Fruit fly (Drosophila melanogaster): Measurements from ENCODE around the gene CG42304.

CG42304 gene

dm6 chr3L:2631406-2631805 is 20.5 kb upstream of the CG42304 start, which contains the start of the genes CG42245 and MEP-1 (continued):
- no peak for TF ChIP-seq bcd (GFP tag; optimal IDR thresholded peaks at IDR 0.05)
- TF ChIP-seq schlank (tag; optimal IDR thresholded peaks at IDR 0.05) = no peak
- TF ChIP-seq Dek (tag; optimal IDR thresholded peaks at IDR 0.05) = no peak
- TF ChIP-seq vnd (GFP tag; IDR thresholded peaks at IDR 0.05; ENCODE audit: partially characterized antibody) = peak; percentile 48; the same call in 1 of the 3 replicates
- peak; percentile 45 for TF ChIP-seq Meics (GFP tag; optimal IDR thresholded peaks at IDR 0.05)
- no peak for TF ChIP-seq sima (GFP tag; optimal IDR thresholded peaks at IDR 0.05)
- peak; percentile 65; the same call in 2 of the 3 replicates for TF ChIP-seq Opbp (GFP tag; IDR thresholded peaks at IDR 0.05; ENCODE audit: partially characterized antibody)
- TF ChIP-seq aop (GFP tag; IDR thresholded peaks at IDR 0.05) = no peak
- TF ChIP-seq Dref (GFP tag; IDR thresholded peaks at IDR 0.05) = peak; percentile 84
- TF ChIP-seq Blimp-1 (GFP tag; optimal IDR thresholded peaks at IDR 0.05) = peak; percentile 49
- 0 out of 2 replicates have a peak, but pooled peaks have one; percentile 13 for TF ChIP-seq Rx (GFP tag; IDR thresholded peaks at IDR 0.05)
- 0 out of 2 replicates have a peak, but pooled peaks have one; percentile 10 for TF ChIP-seq Adf1 (GFP tag; IDR thresholded peaks at IDR 0.05)
- TF ChIP-seq unpg (GFP tag; optimal IDR thresholded peaks at IDR 0.05) = peak; percentile 47
- TF ChIP-seq TFAM (GFP tag; optimal IDR thresholded peaks at IDR 0.05) = no peak
- no peak for TF ChIP-seq CG1024 (GFP tag; IDR thresholded peaks at IDR 0.05)
- peak; percentile 66 for TF ChIP-seq CG11504 (tag; optimal IDR thresholded peaks at IDR 0.05)
- TF ChIP-seq HLH54F (GFP tag; optimal IDR thresholded peaks at IDR 0.05) = peak; percentile 58
- TF ChIP-seq luna (GFP tag; optimal IDR thresholded peaks at IDR 0.05) = peak; percentile 7
- TF ChIP-seq slbo (GFP tag; IDR thresholded peaks at IDR 0.05) = no peak; the same call in 1 of the 2 replicates
- no peak for TF ChIP-seq Poxn (GFP tag; IDR thresholded peaks at IDR 0.05)
- no peak for TF ChIP-seq gsb (GFP tag; IDR thresholded peaks at IDR 0.05)
- TF ChIP-seq CG1602 (GFP tag; optimal IDR thresholded peaks at IDR 0.05) = peak; percentile 26
- TF ChIP-seq inv (GFP tag; IDR thresholded peaks at IDR 0.05; ENCODE audit: partially characterized antibody) = peak; percentile 43; the same call in 1 of the 2 replicates
- TF ChIP-seq Hsf (GFP tag; optimal IDR thresholded peaks at IDR 0.05) = peak; percentile 63
- no peak for TF ChIP-seq CG14014 (GFP tag; IDR thresholded peaks at IDR 0.05)
- TF ChIP-seq CG43689 (GFP tag; IDR thresholded peaks at IDR 0.05) = no peak
- TF ChIP-seq Oli (tag; optimal IDR thresholded peaks at IDR 0.05) = peak; percentile 43
- TF ChIP-seq CG12942 (GFP tag; optimal IDR thresholded peaks at IDR 0.05) = peak; percentile 57
- no peak for TF ChIP-seq CG10959 (GFP tag; IDR thresholded peaks at IDR 0.05)
- TF ChIP-seq twi (tag; optimal IDR thresholded peaks at IDR 0.05) = peak; percentile 58
- no peak for TF ChIP-seq Nf-YB (GFP tag; optimal IDR thresholded peaks at IDR 0.05)
- peak; percentile 3 for TF ChIP-seq dmrt99B (tag; optimal IDR thresholded peaks at IDR 0.05)
- peak; percentile 37 for TF ChIP-seq pum (GFP tag; optimal IDR thresholded peaks at IDR 0.05)
- TF ChIP-seq CG13424 (tag; optimal IDR thresholded peaks at IDR 0.05) = peak; percentile 17
- peak; percentile 33 for TF ChIP-seq exex (tag; optimal IDR thresholded peaks at IDR 0.05)
- TF ChIP-seq ham (GFP tag; IDR thresholded peaks at IDR 0.05) = no peak
- TF ChIP-seq CG16779 (GFP tag; IDR thresholded peaks at IDR 0.05) = no peak
- no peak for TF ChIP-seq CG1832 (GFP tag; optimal IDR thresholded peaks at IDR 0.05)
- TF ChIP-seq psq (GFP tag; optimal IDR thresholded peaks at IDR 0.05) = peak; percentile 13
- TF ChIP-seq Dll (GFP tag; IDR thresholded peaks at IDR 0.05; ENCODE audit: partially characterized antibody) = peak; percentile 75; the same call in 3 of the 4 replicates
- no peak for TF ChIP-seq Neu2 (GFP tag; optimal IDR thresholded peaks at IDR 0.05; ENCODE audit: borderline replicate concordance)
- peak; percentile 49 for TF ChIP-seq CG12236 (GFP tag; optimal IDR thresholded peaks at IDR 0.05)
- TF ChIP-seq CG18011 (GFP tag; optimal IDR thresholded peaks at IDR 0.05) = peak; percentile 29
- TF ChIP-seq CG3726 (GFP tag; IDR thresholded peaks at IDR 0.05) = no peak
- TF ChIP-seq nerfin-1 (tag; optimal IDR thresholded peaks at IDR 0.05) = peak; percentile 24
- no peak for TF ChIP-seq CG14050 (GFP tag; IDR thresholded peaks at IDR 0.05)
- no peak for TF ChIP-seq CG15479 (GFP tag; optimal IDR thresholded peaks at IDR 0.05)
- no peak for TF ChIP-seq repo (GFP tag; optimal IDR thresholded peaks at IDR 0.05)
- no peak for TF ChIP-seq CG6689 (GFP tag; IDR thresholded peaks at IDR 0.05)
- TF ChIP-seq CG7987 (GFP tag; optimal IDR thresholded peaks at IDR 0.05) = no peak

Measured in whole organism, embryonic.